Worm (Caenorhabditis elegans): ENCODE measurements around the gene acsd-1.
A peak's percentile ranks its signal among the peaks of the same experiment; 100 is the strongest.

The acsd-1 gene

ce11 chrIII:1142798-1143197 is 26.5 kb downstream of the acsd-1 start, which contains the start of gene smr-1 (continued):
- TF ChIP-seq ceh-82 (tag; optimal IDR thresholded peaks at IDR 0.05), result no peak
- TF ChIP-seq madf-5 (GFP tag; IDR thresholded peaks at IDR 0.05), result no peak
- TF ChIP-seq ZK546.5 (tag; optimal IDR thresholded peaks at IDR 0.05), result no peak
- no peak for TF ChIP-seq nhr-25 (tag; optimal IDR thresholded peaks at IDR 0.05; ENCODE audit: borderline replicate concordance, insufficient read depth)
- no peak for TF ChIP-seq ceh-44 (GFP tag; IDR thresholded peaks at IDR 0.05)
- TF ChIP-seq nhr-11 (tag; optimal IDR thresholded peaks at IDR 0.05), result peak; percentile 51
- TF ChIP-seq nhr-6 (tag; optimal IDR thresholded peaks at IDR 0.05), result peak; percentile 33
- TF ChIP-seq nhr-48 (tag; optimal IDR thresholded peaks at IDR 0.05), result peak; percentile 14
- TF ChIP-seq hlh-11 (tag; optimal IDR thresholded peaks at IDR 0.05), result peak; percentile 58
- peak; percentile 72 for TF ChIP-seq spr-3 (GFP tag; optimal IDR thresholded peaks at IDR 0.05)
- peak; percentile 72 for TF ChIP-seq ctbp-1 (GFP tag; IDR thresholded peaks at IDR 0.05)
- 0 out of 2 replicates have a peak, but pooled peaks have one; percentile 46 for TF ChIP-seq pha-4 (GFP tag; IDR thresholded peaks at IDR 0.05)
- peak; percentile 37 for TF ChIP-seq pha-4 (tag; optimal IDR thresholded peaks at IDR 0.05)
- no peak for TF ChIP-seq ceh-32 (tag; optimal IDR thresholded peaks at IDR 0.05; ENCODE audit: poor library complexity)
- TF ChIP-seq aha-1 (tag), result no peak
- TF ChIP-seq spr-1 (tag; optimal IDR thresholded peaks at IDR 0.05), result peak; percentile 70
- no peak for TF ChIP-seq daf-8 (GFP tag; IDR thresholded peaks at IDR 0.05)
- TF ChIP-seq nhr-10 (tag; optimal IDR thresholded peaks at IDR 0.05), result no peak
- no peak for TF ChIP-seq dmd-8 (GFP tag; IDR thresholded peaks at IDR 0.05)
- TF ChIP-seq mdt-29 (GFP tag; IDR thresholded peaks at IDR 0.05), result no peak
- peak; percentile 45 for TF ChIP-seq ztf-7 (tag; optimal IDR thresholded peaks at IDR 0.05)
- TF ChIP-seq Y48G9A.11 (GFP tag; IDR thresholded peaks at IDR 0.05), result no peak
- peak; percentile 73 for TF ChIP-seq nhr-42 (GFP tag; IDR thresholded peaks at IDR 0.05)
- TF ChIP-seq snpc-4 (tag; optimal IDR thresholded peaks at IDR 0.05), result no peak
- TF ChIP-seq tag-97 (GFP tag; IDR thresholded peaks at IDR 0.05), result no peak
- TF ChIP-seq lin-13 (GFP tag; optimal IDR thresholded peaks at IDR 0.05), result peak; percentile 90
- TF ChIP-seq Y75B8A.6 (GFP tag; IDR thresholded peaks at IDR 0.05), result no peak
- peak; percentile 62 to 90 for TF ChIP-seq lsy-2 (tag; optimal IDR thresholded peaks at IDR 0.05)
- TF ChIP-seq attf-4 (tag; optimal IDR thresholded peaks at IDR 0.05), result no peak

ce11 chrIII:1144816-1145215 is 28.6 kb downstream of the acsd-1 start:
- TF ChIP-seq aha-1 (tag), result peak; percentile 54
- TF ChIP-seq nhr-111 (GFP tag; optimal IDR thresholded peaks at IDR 0.05), result no peak
- TF ChIP-seq set-16 (GFP tag; IDR thresholded peaks at IDR 0.05), result peak; percentile 72

- peak; percentile 35 for TF ChIP-seq mxl-3 (GFP tag; optimal IDR thresholded peaks at IDR 0.05)
- no peak for TF ChIP-seq ceh-62 (tag; optimal IDR thresholded peaks at IDR 0.05)
- TF ChIP-seq hlh-11 (tag; optimal IDR thresholded peaks at IDR 0.05), result peak; percentile 19
- TF ChIP-seq hlh-30 (tag; optimal IDR thresholded peaks at IDR 0.05; ENCODE audit: insufficient read depth), result no peak
These were observed 31.6 kb downstream of the acsd-1 start for ce11 chrIII:1147863-1148262.

- TF ChIP-seq unc-39 (tag; optimal IDR thresholded peaks at IDR 0.05) (no peak), aha-1 (tag) (no peak), arid-1 (GFP tag; conservative IDR thresholded peaks at IDR 0.05) (no peak), php-3 (GFP tag; IDR thresholded peaks at IDR 0.05) (no peak), ctbp-1 (GFP tag; IDR thresholded peaks at IDR 0.05) (no peak), lin-38 (GFP tag; IDR thresholded peaks at IDR 0.05) (no peak), ztf-11 (tag; optimal IDR thresholded peaks at IDR 0.05) (no peak), skn-1 (tag; optimal IDR thresholded peaks at IDR 0.05) (no peak), mep-1 (tag; optimal IDR thresholded peaks at IDR 0.05) (no peak), mes-2 (tag; optimal IDR thresholded peaks at IDR 0.05; ENCODE audit: poor library complexity, severe bottlenecking) (no peak), nhr-11 (tag; optimal IDR thresholded peaks at IDR 0.05) (no peak), nhr-111 (GFP tag; optimal IDR thresholded peaks at IDR 0.05) (no peak), vab-7 (GFP tag; IDR thresholded peaks at IDR 0.05) (no peak), lim-7 (GFP tag; IDR thresholded peaks at IDR 0.05) (no peak), attf-4 (tag; optimal IDR thresholded peaks at IDR 0.05) (no peak), dmd-6 (GFP tag; IDR thresholded peaks at IDR 0.05) (no peak), nhr-10 (tag; optimal IDR thresholded peaks at IDR 0.05) (no peak), zip-2 (tag; optimal IDR thresholded peaks at IDR 0.05) (no peak), ztf-7 (tag; optimal IDR thresholded peaks at IDR 0.05) (no peak), mxl-2 (GFP tag; conservative IDR thresholded peaks at IDR 0.05) (no peak)
These were observed 33.2 kb downstream of the acsd-1 start for ce11 chrIII:1149472-1149871.

Measured in whole organism, L4 larva.